Fruit fly (Drosophila melanogaster): ENCODE measurements around the gene CG5418.
A peak's percentile ranks its signal among the peaks of the same experiment; 100 is the strongest.

- no peak for TF ChIP-seq Meics (GFP tag; optimal IDR thresholded peaks at IDR 0.05)
- no peak for TF ChIP-seq Ravus (GFP tag; IDR thresholded peaks at IDR 0.05)
- TF ChIP-seq Awh (GFP tag; IDR thresholded peaks at IDR 0.05), result no peak
- TF ChIP-seq Pdp1 (GFP tag; optimal IDR thresholded peaks at IDR 0.05), result peak in 1 of 2 experiments; percentile 1
- no peak for TF ChIP-seq Max (GFP tag; optimal IDR thresholded peaks at IDR 0.05)
- TF ChIP-seq CG12236 (GFP tag; optimal IDR thresholded peaks at IDR 0.05), result no peak
- no peak for TF ChIP-seq sob (GFP tag; IDR thresholded peaks at IDR 0.05)
- TF ChIP-seq Fer1 (GFP tag; optimal IDR thresholded peaks at IDR 0.05), result no peak
- TF ChIP-seq CG10543 (GFP tag; optimal IDR thresholded peaks at IDR 0.05), result peak; percentile 33
- no peak for TF ChIP-seq stc (GFP tag; IDR thresholded peaks at IDR 0.05)
These were observed 11.0 kb upstream of the CG5418 start for dm6 chr2L:12464065-12464464.
